Worm (Caenorhabditis elegans): Measurements from ENCODE around the gene alg-3.

The alg-3 gene

ce11 chrIV:11714739-11715138 lies 10.7 kb downstream of the alg-3 start, which contains the start of gene magi-1:
Gene magi-1 (plus strand): TSS chrIV:11715039.
- no peak for TF ChIP-seq mxl-3 (GFP tag; optimal IDR thresholded peaks at IDR 0.05)
- TF ChIP-seq Y48G9A.11 (GFP tag; IDR thresholded peaks at IDR 0.05), result no peak
- no peak for TF ChIP-seq zip-2 (tag; optimal IDR thresholded peaks at IDR 0.05)
- no peak for TF ChIP-seq nhr-76 (tag; optimal IDR thresholded peaks at IDR 0.05)
- TF ChIP-seq R02D3.7 (tag; optimal IDR thresholded peaks at IDR 0.05), result no peak
- no peak for TF ChIP-seq Y5F2A.4 (GFP tag; optimal IDR thresholded peaks at IDR 0.05)
- no peak for TF ChIP-seq zfp-3 (GFP tag; conservative IDR thresholded peaks at IDR 0.05)
- TF ChIP-seq hlh-30 (tag; optimal IDR thresholded peaks at IDR 0.05; ENCODE audit: insufficient read depth), result no peak
- no peak for TF ChIP-seq dve-1 (tag; optimal IDR thresholded peaks at IDR 0.05; ENCODE audit: insufficient read depth)
- TF ChIP-seq zip-11 (GFP tag; IDR thresholded peaks at IDR 0.05), result no peak
- no peak for TF ChIP-seq sdz-12 (GFP tag; optimal IDR thresholded peaks at IDR 0.05)
- no peak for TF ChIP-seq ceh-20 (GFP tag; IDR thresholded peaks at IDR 0.05)
- TF ChIP-seq nhr-42 (GFP tag; IDR thresholded peaks at IDR 0.05), result no peak
- no peak for TF ChIP-seq tag-97 (GFP tag; IDR thresholded peaks at IDR 0.05)
- no peak for TF ChIP-seq mes-2 (tag; optimal IDR thresholded peaks at IDR 0.05; ENCODE audit: poor library complexity, severe bottlenecking)
- TF ChIP-seq nhr-77 (tag; optimal IDR thresholded peaks at IDR 0.05), result no peak
- no peak for TF ChIP-seq nhr-237 (tag; optimal IDR thresholded peaks at IDR 0.05)
- no peak for TF ChIP-seq nhr-48 (tag; optimal IDR thresholded peaks at IDR 0.05)
- TF ChIP-seq ZK546.5 (tag; optimal IDR thresholded peaks at IDR 0.05), result no peak
- TF ChIP-seq mdl-1 (tag; optimal IDR thresholded peaks at IDR 0.05), result no peak

ce11 chrIV:11716414-11716813 lies 12.4 kb downstream of the alg-3 start:
- TF ChIP-seq lin-38 (GFP tag; IDR thresholded peaks at IDR 0.05) (no peak), nhr-11 (tag; optimal IDR thresholded peaks at IDR 0.05) (peak; percentile 18), gei-8 (GFP tag; optimal IDR thresholded peaks at IDR 0.05) (no peak), attf-4 (tag; optimal IDR thresholded peaks at IDR 0.05) (no peak), nhr-102 (tag; optimal IDR thresholded peaks at IDR 0.05) (no peak), ztf-11 (tag; optimal IDR thresholded peaks at IDR 0.05) (no peak)

ce11 chrIV:11717094-11717876 lies 13.2 kb downstream of the alg-3 start:
- TF ChIP-seq lir-3 (tag; optimal IDR thresholded peaks at IDR 0.05) (no peak), ces-1 (GFP tag; optimal IDR thresholded peaks at IDR 0.05) (peak; percentile 23), daf-12 (tag; optimal IDR thresholded peaks at IDR 0.05) (no peak), zfp-3 (GFP tag; conservative IDR thresholded peaks at IDR 0.05) (no peak), Y75B8A.6 (GFP tag; IDR thresholded peaks at IDR 0.05) (no peak), nhr-48 (tag; optimal IDR thresholded peaks at IDR 0.05) (no peak), rbr-2 (tag; optimal IDR thresholded peaks at IDR 0.05) (no peak), lsy-2 (tag; optimal IDR thresholded peaks at IDR 0.05) (peak in 1 of 2 experiments; percentile 8), ceh-82 (tag; optimal IDR thresholded peaks at IDR 0.05) (no peak), mdt-29 (GFP tag; IDR thresholded peaks at IDR 0.05) (no peak)

ce11 chrIV:11718653-11719052 lies 14.6 kb downstream of the alg-3 start:
- TF ChIP-seq F10B5.3 (tag; optimal IDR thresholded peaks at IDR 0.05) (no peak), mdt-29 (GFP tag; IDR thresholded peaks at IDR 0.05) (no peak), unc-62 (GFP tag; optimal IDR thresholded peaks at IDR 0.05 in 1 of 2) (peak in 1 of 2 experiments; percentile 51), unc-62 (tag; optimal IDR thresholded peaks at IDR 0.05) (no peak), Y5F2A.4 (GFP tag; optimal IDR thresholded peaks at IDR 0.05) (no peak), dmd-6 (GFP tag; IDR thresholded peaks at IDR 0.05) (0 out of 2 replicates have a peak, but pooled peaks have one; percentile 10), saeg-2 (GFP tag; IDR thresholded peaks at IDR 0.05) (no peak), R02D3.7 (tag; optimal IDR thresholded peaks at IDR 0.05) (no peak), cey-2 (tag; optimal IDR thresholded peaks at IDR 0.05; ENCODE audit: borderline replicate concordance, insufficient read depth) (no peak), tra-1 (GFP tag; IDR thresholded peaks at IDR 0.05) (no peak), sdz-12 (GFP tag; optimal IDR thresholded peaks at IDR 0.05) (no peak)

All from whole organism, L4 larva.